Fruit fly (Drosophila melanogaster): ENCODE results near the gene CG15529.

- no peak for TF ChIP-seq Hr78 (GFP tag; optimal IDR thresholded peaks at IDR 0.05)
- TF ChIP-seq h (GFP tag; optimal IDR thresholded peaks at IDR 0.05): no peak
- TF ChIP-seq rgr (GFP tag; optimal IDR thresholded peaks at IDR 0.05): no peak
- TF ChIP-seq br (GFP tag; optimal IDR thresholded peaks at IDR 0.05): no peak
- TF ChIP-seq OdsH (GFP tag; optimal IDR thresholded peaks at IDR 0.05): no peak
- TF ChIP-seq Abd-B (GFP tag; optimal IDR thresholded peaks at IDR 0.05): no peak
- no peak for TF ChIP-seq usp (GFP tag; optimal IDR thresholded peaks at IDR 0.05)
- TF ChIP-seq sv (GFP tag; optimal IDR thresholded peaks at IDR 0.05): no peak
Observed at dm6 chr3R:30150602-30151001, 1.3 kb upstream of the CG15529 start.
